Worm (Caenorhabditis elegans) whole organism, L1 larva: Measurements from ENCODE around the gene abu-5.

Source experiments
- efl-1 ChIP-seq, 4 experiments: fragments of 150-350 bp; optimal IDR thresholded peaks in 3 of 4; peaks in 1 of 4; 1 replicate in 1 of 4; 2 replicates in 3 of 4; lab custom pipeline; 2014; ENCODE audit warnings: missing biosample characterization in 2 of 4, missing genetic modification characterization in 2 of 4, missing genetic modification reagents in 2 of 4
- elt-2 ChIP-seq: sonication (generic microtip); optimal IDR thresholded peaks from 2 replicates; lab custom pipeline; 2016; ENCODE audit warnings: missing genetic modification characterization, mild to moderate bottlenecking, inconsistent platforms, missing compliant biosample characterization, missing genetic modification reagents
- lin-35 ChIP-seq, 2 experiments: fragments of 150-350 bp; optimal IDR thresholded peaks; 2 replicates each; lab custom pipeline; 2014; ENCODE audit warnings: missing biosample characterization in 2 of 2, missing genetic modification characterization in 2 of 2, missing genetic modification reagents in 2 of 2
- lsy-2 ChIP-seq, 2 experiments: fragments of 150-350 bp; optimal IDR thresholded peaks; 2 replicates each; lab custom pipeline; 2014; ENCODE audit warnings: missing biosample characterization in 2 of 2, missing genetic modification characterization in 2 of 2
- mdl-1 ChIP-seq, 2 experiments: fragments of 150-350 bp; optimal IDR thresholded peaks; 2 replicates each; lab custom pipeline; 2014 to 2017; ENCODE audit warnings: missing biosample characterization in 2 of 2, missing genetic modification characterization in 2 of 2, inconsistent platforms in 1 of 2
- mef-2 ChIP-seq: fragments of 150-350 bp; optimal IDR thresholded peaks from 2 replicates; lab custom pipeline; 2014; ENCODE audit warnings: missing biosample characterization, missing genetic modification characterization

abu-5 gene

DNA sequence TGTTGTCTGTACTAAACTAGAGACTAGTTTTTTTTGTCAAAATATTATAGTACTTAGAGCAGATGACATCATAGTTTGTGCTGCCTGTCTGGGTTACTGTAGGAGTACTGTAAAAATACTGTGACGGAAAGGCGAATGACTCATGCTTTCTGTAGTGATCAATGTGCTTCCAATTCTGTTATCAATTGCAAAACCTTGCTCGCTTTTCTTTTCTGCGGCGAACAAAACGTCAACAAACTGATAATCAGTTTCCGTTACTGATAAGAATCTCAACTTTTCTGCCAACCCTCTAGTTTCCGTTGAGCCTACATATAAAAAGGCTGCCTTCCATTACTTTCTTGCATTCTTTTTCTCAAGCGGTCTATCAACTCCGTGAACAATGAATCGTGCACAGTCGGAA lies 50.4 kb downstream of the abu-5 start, which contains the start of gene Y105C5A.13:
TSS of gene Y105C5A.13 (plus strand) at position 380 of the 400 bp plus-strand sequence.
- TF ChIP-seq mef-2 (no peak), mdl-1 (tag; optimal IDR thresholded peaks at IDR 0.05; lab: Kevin White, UChicago) (no peak), efl-1 (optimal IDR thresholded peaks at IDR 0.05; lab: Kevin White, UChicago) (no peak), efl-1 (GFP tag; optimal IDR thresholded peaks at IDR 0.05 in 1 of 2; lab: Kevin White, UChicago) (peak in 1 of 2 experiments; percentile 34), elt-2 (tag; lab: Kevin White, UChicago) (peak; percentile 84), lsy-2 (tag; optimal IDR thresholded peaks at IDR 0.05; lab: Kevin White, UChicago) (peak in 1 of 2 experiments; percentile 3), lin-35 (GFP tag; optimal IDR thresholded peaks at IDR 0.05; lab: Kevin White, UChicago) (peak in 1 of 2 experiments; percentile 17)
